ENCODE assay signal across 1 fruit fly cellular context in the genomic region with DNA sequence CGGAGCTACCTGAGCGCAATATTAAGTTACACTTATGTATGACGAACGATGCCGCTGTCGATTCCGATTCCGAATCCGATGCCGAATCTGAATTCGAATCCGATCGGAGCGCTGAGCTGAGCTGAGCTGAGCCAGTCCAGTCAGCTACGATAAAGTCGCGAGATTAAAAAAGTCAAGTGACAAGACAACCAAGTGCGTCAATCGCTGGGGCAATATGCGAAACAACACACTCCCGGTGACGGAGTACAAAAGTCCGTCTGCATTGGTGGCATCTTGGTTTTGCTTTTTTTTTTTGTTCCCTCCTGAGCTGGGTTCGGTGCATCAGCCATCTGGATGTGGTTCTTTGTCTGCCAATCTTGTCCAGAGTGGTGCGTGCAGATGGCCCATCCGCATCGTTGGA.
TF ChIP-seq lines count a peak whose summit lies in the region.

No protein-coding gene starts in this region.

TF ChIP-seq in whole organism, prepupa, 60 proteins besides CTCF, POLR2A, EP300 and RAD21 (continued from another document):
- TF ChIP-seq CG4318 (GFP tag; optimal IDR thresholded peaks at IDR 0.05; lab: Kevin White, UChicago) (no peak), Eip78C (GFP tag; lab: Kevin White, UChicago) (no peak), Sox102F (GFP tag; optimal IDR thresholded peaks at IDR 0.05; lab: Kevin White, UChicago) (no peak), Gug (GFP tag; IDR thresholded peaks at IDR 0.05; lab: Robert Waterston, UW) (no peak), net (GFP tag; optimal IDR thresholded peaks at IDR 0.05; lab: Kevin White, UChicago) (peak; percentile 5), CG15336 (GFP tag; IDR thresholded peaks at IDR 0.05; lab: Robert Waterston, UW) (no peak), CG9139 (GFP tag; optimal IDR thresholded peaks at IDR 0.05; lab: Kevin White, UChicago) (no peak), CG11294 (GFP tag; IDR thresholded peaks at IDR 0.05; lab: Robert Waterston, UW) (no peak), CG6276 (GFP tag; optimal IDR thresholded peaks at IDR 0.05; lab: Kevin White, UChicago) (no peak), cyc (GFP tag; optimal IDR thresholded peaks at IDR 0.05; lab: Kevin White, UChicago) (no peak)
